Fruit fly (Drosophila melanogaster): ENCODE data around the gene CG8012.

dm6 chr3L:8210596-8210995, 4.5 kb upstream of the CG8012 start, which contains the start of gene tut:
- TF ChIP-seq Hr78 (GFP tag; optimal IDR thresholded peaks at IDR 0.05) (no peak), dsf (GFP tag; optimal IDR thresholded peaks at IDR 0.05; ENCODE audit: borderline replicate concordance) (no peak), Abd-B (GFP tag; optimal IDR thresholded peaks at IDR 0.05) (no peak), h (GFP tag; optimal IDR thresholded peaks at IDR 0.05) (no peak), Dfd (GFP tag; optimal IDR thresholded peaks at IDR 0.05) (no peak), pan (optimal IDR thresholded peaks at IDR 0.05) (no peak), CrebA (GFP tag; optimal IDR thresholded peaks at IDR 0.05; ENCODE audit: borderline replicate concordance) (no peak)

Measured in whole organism, wandering third instar larva.